Worm (Caenorhabditis elegans) whole organism, late embryonic: Measurements from ENCODE around the gene ZK1290.10.

Source experiments
- C08G9.2 ChIP-seq: sonication (generic microtip); optimal IDR thresholded peaks from 2 replicates; lab custom pipeline; 2016; ENCODE audit warnings: mild to moderate bottlenecking, missing genetic modification characterization, moderate library complexity, missing compliant biosample characterization
- K02D7.2 ChIP-seq: sonication (generic microtip); optimal IDR thresholded peaks from 2 replicates; lab custom pipeline; 2017; ENCODE audit warnings: mild to moderate bottlenecking, missing genetic modification characterization, missing compliant biosample characterization
- K09A11.1 ChIP-seq: sonication (generic microtip); optimal IDR thresholded peaks from 2 replicates; lab custom pipeline; 2017; ENCODE audit warnings: antibody characterized with exemption, mild to moderate bottlenecking, missing genetic modification characterization, missing compliant biosample characterization; ENCODE audit not compliant: insufficient read depth
- T23F11.4 ChIP-seq: fragments of 200-800 bp; sonication (Bioruptor generic); optimal IDR thresholded peaks from 2 replicates; lab custom pipeline; 2018; ENCODE audit warnings: mild to moderate bottlenecking, missing genetic modification characterization, missing compliant biosample characterization
- Y22D7AL.16 ChIP-seq: sonication (generic microtip); optimal IDR thresholded peaks from 2 replicates; lab custom pipeline; 2016; ENCODE audit warnings: missing genetic modification characterization, missing compliant biosample characterization
- ahr-1 ChIP-seq: sonication (generic microtip); optimal IDR thresholded peaks from 2 replicates; lab custom pipeline; 2016; ENCODE audit warnings: missing genetic modification characterization, missing compliant biosample characterization
- ama-1 ChIP-seq: fragments of 150-350 bp; optimal IDR thresholded peaks from 2 replicates; lab custom pipeline; 2014
- ceh-14 ChIP-seq: sonication (generic microtip); optimal IDR thresholded peaks from 2 replicates; lab custom pipeline; 2016; ENCODE audit warnings: missing genotype, missing genetic modification characterization, missing compliant biosample characterization
- ceh-18 ChIP-seq: sonication (generic microtip); optimal IDR thresholded peaks from 2 replicates; lab custom pipeline; 2016; ENCODE audit warnings: missing genetic modification characterization, missing compliant biosample characterization
- ceh-22 ChIP-seq: sonication (generic microtip); optimal IDR thresholded peaks from 2 replicates; lab custom pipeline; 2017; ENCODE audit warnings: missing biosample characterization, missing genetic modification characterization
- ceh-48 ChIP-seq: sonication (generic microtip); optimal IDR thresholded peaks from 2 replicates; lab custom pipeline; 2016; ENCODE audit warnings: missing genetic modification characterization, inconsistent platforms, missing compliant biosample characterization
- ceh-6 ChIP-seq: fragments of 200-800 bp; sonication (Bioruptor generic); optimal IDR thresholded peaks from 2 replicates; lab custom pipeline; 2018; ENCODE audit warnings: mild to moderate bottlenecking, missing genetic modification characterization, missing compliant biosample characterization
- ceh-9 ChIP-seq: sonication (generic microtip); optimal IDR thresholded peaks from 2 replicates; lab custom pipeline; 2016; ENCODE audit warnings: mild to moderate bottlenecking, missing genetic modification characterization, inconsistent platforms, missing compliant biosample characterization
- dve-1 ChIP-seq: sonication (generic microtip); optimal IDR thresholded peaks from 2 replicates; lab custom pipeline; 2017; ENCODE audit warnings: antibody characterized with exemption, mild to moderate bottlenecking, missing genetic modification characterization, missing compliant biosample characterization
- elt-4 ChIP-seq: sonication (generic microtip); optimal IDR thresholded peaks from 2 replicates; lab custom pipeline; 2016; ENCODE audit warnings: missing genetic modification characterization, missing compliant biosample characterization
- ets-4 ChIP-seq: sonication (generic microtip); optimal IDR thresholded peaks from 2 replicates; lab custom pipeline; 2016; ENCODE audit warnings: missing genetic modification characterization, missing compliant biosample characterization
- fax-1 ChIP-seq: sonication (generic microtip); optimal IDR thresholded peaks from 2 replicates; lab custom pipeline; 2016; ENCODE audit warnings: missing genotype, missing genetic modification characterization, missing compliant biosample characterization
- fkh-6 ChIP-seq: sonication (generic microtip); optimal IDR thresholded peaks from 2 replicates; lab custom pipeline; 2016; ENCODE audit warnings: missing genetic modification characterization, missing compliant biosample characterization
- gmeb-2 ChIP-seq: sonication (generic microtip); optimal IDR thresholded peaks from 2 replicates; lab custom pipeline; 2016; ENCODE audit warnings: missing genetic modification characterization, inconsistent platforms, missing compliant biosample characterization
- hlh-15 ChIP-seq: sonication (generic microtip); optimal IDR thresholded peaks from 2 replicates; lab custom pipeline; 2016; ENCODE audit warnings: missing genetic modification characterization, missing compliant biosample characterization
- hlh-30 ChIP-seq: sonication (generic microtip); optimal IDR thresholded peaks from 2 replicates; lab custom pipeline; 2017; ENCODE audit warnings: antibody characterized with exemption, missing genetic modification characterization, missing compliant biosample characterization; ENCODE audit not compliant: insufficient read depth
- hlh-8 ChIP-seq: sonication (generic microtip); optimal IDR thresholded peaks from 2 replicates; lab custom pipeline; 2016; ENCODE audit warnings: missing genotype, missing genetic modification characterization, missing compliant biosample characterization
- lim-6 ChIP-seq: sonication (generic microtip); optimal IDR thresholded peaks from 2 replicates; lab custom pipeline; 2016; ENCODE audit warnings: missing genetic modification characterization, missing compliant biosample characterization
- madf-2 ChIP-seq: sonication (generic microtip); optimal IDR thresholded peaks from 2 replicates; lab custom pipeline; 2017; ENCODE audit warnings: missing genetic modification characterization, missing compliant biosample characterization
- nfya-1 ChIP-seq: sonication (generic microtip); optimal IDR thresholded peaks from 2 replicates; lab custom pipeline; 2017; ENCODE audit warnings: missing genetic modification characterization, mild to moderate bottlenecking, missing compliant biosample characterization, antibody characterized with exemption, moderate library complexity
- nhr-11 ChIP-seq: fragments of 150-350 bp; optimal IDR thresholded peaks from 2 replicates; lab custom pipeline; 2014; ENCODE audit warnings: missing biosample characterization, missing genetic modification characterization
- nhr-232 ChIP-seq: sonication (generic microtip); optimal IDR thresholded peaks from 2 replicates; lab custom pipeline; 2016; ENCODE audit warnings: missing genetic modification characterization, missing compliant biosample characterization
- pag-3 ChIP-seq: sonication (generic microtip); optimal IDR thresholded peaks from 2 replicates; lab custom pipeline; 2016; ENCODE audit warnings: missing compliant biosample characterization, missing genetic modification characterization, borderline replicate concordance
- pha-2 ChIP-seq: sonication (generic microtip); optimal IDR thresholded peaks from 2 replicates; lab custom pipeline; 2017; ENCODE audit warnings: mild to moderate bottlenecking, missing genetic modification characterization, missing compliant biosample characterization
- pha-4 ChIP-seq: fragments of 150-350 bp; optimal IDR thresholded peaks from 2 replicates; lab custom pipeline; 2018; ENCODE audit warnings: missing biosample characterization, missing genetic modification reagents, missing genetic modification characterization
- pqm-1 ChIP-seq: sonication (generic microtip); optimal IDR thresholded peaks from 2 replicates; lab custom pipeline; 2016; ENCODE audit warnings: missing genetic modification characterization, missing compliant biosample characterization
- ref-2 ChIP-seq: sonication (generic microtip); optimal IDR thresholded peaks from 2 replicates; lab custom pipeline; 2016; ENCODE audit warnings: missing genetic modification characterization, missing compliant biosample characterization
- rnt-1 ChIP-seq: sonication (generic microtip); optimal IDR thresholded peaks from 2 replicates; lab custom pipeline; 2016; ENCODE audit warnings: missing genetic modification characterization, missing compliant biosample characterization
- sdc-2 ChIP-seq: sonication (generic microtip); optimal IDR thresholded peaks from 2 replicates; lab custom pipeline; 2016; ENCODE audit warnings: missing genotype, missing genetic modification characterization, missing compliant biosample characterization
- sox-2 ChIP-seq: fragments of 200-800 bp; sonication (Bioruptor generic); IDR thresholded peaks from 2 replicates; pipeline ENCODE4 v1.3.6; 2022; ENCODE audit warnings: missing genetic modification reagents, missing genetic modification characterization, missing compliant biosample characterization
- sox-4 ChIP-seq: sonication (generic microtip); optimal IDR thresholded peaks from 2 replicates; lab custom pipeline; 2017; ENCODE audit warnings: mild to moderate bottlenecking, missing genetic modification characterization, inconsistent platforms, missing compliant biosample characterization
- syd-9 ChIP-seq: sonication (generic microtip); optimal IDR thresholded peaks from 2 replicates; lab custom pipeline; 2016; ENCODE audit warnings: mild to moderate bottlenecking, missing genetic modification characterization, moderate library complexity, missing compliant biosample characterization
- tbx-2 ChIP-seq: sonication (generic microtip); optimal IDR thresholded peaks from 2 replicates; lab custom pipeline; 2016; ENCODE audit warnings: missing genetic modification characterization, missing compliant biosample characterization
- ttx-3 ChIP-seq: sonication (generic microtip); optimal IDR thresholded peaks from 2 replicates; lab custom pipeline; 2016; ENCODE audit warnings: missing genetic modification reagents, missing genetic modification characterization, missing compliant biosample characterization
- unc-42 ChIP-seq: sonication (generic microtip); optimal IDR thresholded peaks from 2 replicates; lab custom pipeline; 2016; ENCODE audit warnings: missing genotype, missing genetic modification characterization, missing compliant biosample characterization
- unc-55 ChIP-seq: sonication (generic microtip); optimal IDR thresholded peaks from 2 replicates; lab custom pipeline; 2017; ENCODE audit warnings: missing biosample characterization, missing genetic modification reagents, missing genetic modification characterization
- unc-86 ChIP-seq: sonication (generic microtip); optimal IDR thresholded peaks from 2 replicates; lab custom pipeline; 2016; ENCODE audit warnings: missing genetic modification characterization, missing compliant biosample characterization

ZK1290.10 gene

ce11 chrII:7525458-7525857, 28.2 kb downstream of the ZK1290.10 start, which contains the start of the genes ZK1290.7 and rnh-1.1:
TSS of gene ZK1290.7 (minus strand) at chrII:7525558.
TSS of gene rnh-1.1 (plus strand) at chrII:7525738.
- no peak for TF ChIP-seq pha-4 (tag; lab: Kevin White, UChicago)
- TF ChIP-seq unc-55 (GFP tag; lab: Kevin White, UChicago) = no peak
- TF ChIP-seq ama-1 (lab: Kevin White, UChicago) = no peak
- no peak for TF ChIP-seq sdc-2 (tag; lab: Kevin White, UChicago)
- TF ChIP-seq pha-2 (tag; lab: Kevin White, UChicago) = no peak
- no peak for TF ChIP-seq unc-86 (tag; lab: Kevin White, UChicago)
- TF ChIP-seq hlh-8 (tag; lab: Kevin White, UChicago) = no peak

- TF ChIP-seq nfya-1 (tag; lab: Kevin White, UChicago) (no peak), unc-42 (tag; lab: Kevin White, UChicago) (no peak), dve-1 (tag; lab: Kevin White, UChicago) (no peak), ama-1 (lab: Kevin White, UChicago) (no peak), ceh-48 (tag; lab: Kevin White, UChicago) (no peak), ahr-1 (tag; lab: Kevin White, UChicago) (no peak), unc-55 (GFP tag; lab: Kevin White, UChicago) (no peak), ttx-3 (tag; lab: Kevin White, UChicago) (no peak), ceh-22 (tag; lab: Kevin White, UChicago) (no peak), T23F11.4 (no peak)
Measured at ce11 chrII:7523281-7523680, 30.4 kb downstream of the ZK1290.10 start, which contains the start of gene ZK1290.15. TSS of gene ZK1290.15 (plus strand) at chrII:7523581.

ce11 chrII:7521420-7521819, 32.3 kb downstream of the ZK1290.10 start:
- TF ChIP-seq hlh-8 (tag; lab: Kevin White, UChicago) = no peak
- no peak for TF ChIP-seq ceh-18 (tag; lab: Kevin White, UChicago)
- no peak for TF ChIP-seq hlh-15
- no peak for TF ChIP-seq fax-1
- no peak for TF ChIP-seq ahr-1 (tag; lab: Kevin White, UChicago)
- no peak for TF ChIP-seq ceh-6 (GFP tag; lab: Kevin White, UChicago)
- TF ChIP-seq lim-6 (tag; lab: Kevin White, UChicago) = no peak
- TF ChIP-seq ceh-14 (tag; lab: Kevin White, UChicago) = no peak
- TF ChIP-seq C08G9.2 = no peak
- TF ChIP-seq rnt-1 (tag; lab: Kevin White, UChicago) = no peak
- no peak for TF ChIP-seq elt-4 (tag; lab: Kevin White, UChicago)
- no peak for TF ChIP-seq unc-86 (tag; lab: Kevin White, UChicago)
- TF ChIP-seq sox-2 (GFP tag; lab: Robert Waterston, UW) = no peak

- TF ChIP-seq gmeb-2 (no peak), Y22D7AL.16 (tag; lab: Kevin White, UChicago) (no peak), nhr-11 (tag; lab: Kevin White, UChicago) (no peak), nhr-232 (tag; lab: Kevin White, UChicago) (no peak), sox-4 (no peak), tbx-2 (tag; lab: Kevin White, UChicago) (no peak), madf-2 (no peak), pag-3 (tag; lab: Kevin White, UChicago) (no peak), unc-55 (GFP tag; lab: Kevin White, UChicago) (no peak)
Measured at ce11 chrII:7519221-7519620, 34.5 kb downstream of the ZK1290.10 start, which contains the start of gene glb-9. TSS of gene glb-9 (minus strand) at chrII:7519321.

- TF ChIP-seq hlh-30 (tag; lab: Kevin White, UChicago) = no peak
- no peak for TF ChIP-seq unc-42 (tag; lab: Kevin White, UChicago)
- no peak for TF ChIP-seq ets-4
- no peak for TF ChIP-seq K02D7.2 (tag; lab: Kevin White, UChicago)
- no peak for TF ChIP-seq pag-3 (tag; lab: Kevin White, UChicago)
- no peak for TF ChIP-seq ama-1 (lab: Kevin White, UChicago)
- TF ChIP-seq rnt-1 (tag; lab: Kevin White, UChicago) = no peak
- no peak for TF ChIP-seq K09A11.1
- TF ChIP-seq syd-9 (tag; lab: Kevin White, UChicago) = no peak
- TF ChIP-seq sox-4 = no peak
- no peak for TF ChIP-seq T23F11.4
- no peak for TF ChIP-seq fkh-6 (tag; lab: Kevin White, UChicago)
- no peak for TF ChIP-seq ceh-18 (tag; lab: Kevin White, UChicago)
- TF ChIP-seq pqm-1 (tag; lab: Kevin White, UChicago) = no peak
- no peak for TF ChIP-seq lim-6 (tag; lab: Kevin White, UChicago)
- no peak for TF ChIP-seq pha-4 (tag; lab: Kevin White, UChicago)
- no peak for TF ChIP-seq fax-1
- TF ChIP-seq ceh-9 (tag; lab: Kevin White, UChicago) = no peak
- TF ChIP-seq ref-2 (tag; lab: Kevin White, UChicago) = no peak
- TF ChIP-seq ceh-6 (GFP tag; lab: Kevin White, UChicago) = no peak
Measured at ce11 chrII:7505005-7505404, 48.7 kb downstream of the ZK1290.10 start, which contains the start of gene C28F5.1. TSS of gene C28F5.1 (plus strand) at chrII:7505305.
